Fruit fly (Drosophila melanogaster) whole organism, embryonic: Measurements from ENCODE around the gene CG3726.

Source experiments
- CG15073 ChIP-seq: fragments of 200-800 bp; sonication (Bioruptor generic); optimal IDR thresholded peaks from 2 replicates; lab custom pipeline; 2016; ENCODE audit warnings: missing biosample characterization, missing genetic modification characterization
- CG16779 ChIP-seq: fragments of 200-800 bp; sonication (Bioruptor generic); IDR thresholded peaks from 2 replicates; pipeline ENCODE4 v1.3.6; 2022; ENCODE audit warnings: missing biosample characterization, missing genetic modification characterization
- CG5953 ChIP-seq: fragments of 200-800 bp; sonication (Bioruptor generic); IDR thresholded peaks from 2 replicates; pipeline ENCODE4 v1.3.6; 2022; ENCODE audit warnings: missing biosample characterization, missing genetic modification characterization
- CG6765 ChIP-seq: fragments of 200-800 bp; sonication (Bioruptor generic); optimal IDR thresholded peaks from 3 replicates; lab custom pipeline; 2017; ENCODE audit warnings: missing biosample characterization, mild to moderate bottlenecking, missing genetic modification characterization
- CG7745 ChIP-seq: fragments of 200-800 bp; sonication (Bioruptor generic); optimal IDR thresholded peaks from 2 replicates; lab custom pipeline; 2018; ENCODE audit warnings: missing biosample characterization, mild to moderate bottlenecking, missing genetic modification characterization, moderate library complexity
- Doc2 ChIP-seq: fragments of 200-800 bp; sonication (Bioruptor generic); IDR thresholded peaks from 2 replicates; pipeline ENCODE4 v1.3.6; 2022; ENCODE audit warnings: missing biosample characterization, missing genetic modification characterization
- MBD-R2 ChIP-seq: fragments of 200-800 bp; sonication (Bioruptor generic); IDR thresholded peaks from 2 replicates; pipeline ENCODE4 v1.3.6; 2022; ENCODE audit warnings: missing biosample characterization, missing genetic modification characterization
- Six4 ChIP-seq: fragments of 200-800 bp; sonication (Bioruptor generic); optimal IDR thresholded peaks from 2 replicates; lab custom pipeline; 2016; ENCODE audit warnings: missing biosample characterization, missing genetic modification characterization
- abd-A ChIP-seq: fragments of 200-800 bp; sonication (Bioruptor generic); optimal IDR thresholded peaks from 3 replicates; lab custom pipeline; 2019; ENCODE audit warnings: missing biosample characterization, mild to moderate bottlenecking, missing genetic modification characterization, moderate library complexity
- br ChIP-seq: fragments of >200 bp; optimal IDR thresholded peaks from 2 replicates; lab custom pipeline; 2017
- jumu ChIP-seq: fragments of 200-800 bp; sonication (Bioruptor generic); optimal IDR thresholded peaks from 3 replicates; lab custom pipeline; 2016; ENCODE audit warnings: missing biosample characterization, missing genetic modification characterization
- p53 ChIP-seq: fragments of 200-800 bp; sonication (Bioruptor generic); optimal IDR thresholded peaks from 2 replicates; lab custom pipeline; 2016; ENCODE audit warnings: missing biosample characterization, missing genetic modification characterization
- pfk ChIP-seq: fragments of 200-800 bp; sonication (Bioruptor generic); optimal IDR thresholded peaks from 2 replicates; lab custom pipeline; 2018; ENCODE audit warnings: missing biosample characterization, mild to moderate bottlenecking, missing genetic modification characterization, moderate library complexity
- z ChIP-seq: fragments of 200-800 bp; sonication (Bioruptor generic); IDR thresholded peaks from 3 replicates; pipeline ENCODE4 v1.3.6; 2022; ENCODE audit warnings: missing biosample characterization, missing genetic modification characterization

DNA sequence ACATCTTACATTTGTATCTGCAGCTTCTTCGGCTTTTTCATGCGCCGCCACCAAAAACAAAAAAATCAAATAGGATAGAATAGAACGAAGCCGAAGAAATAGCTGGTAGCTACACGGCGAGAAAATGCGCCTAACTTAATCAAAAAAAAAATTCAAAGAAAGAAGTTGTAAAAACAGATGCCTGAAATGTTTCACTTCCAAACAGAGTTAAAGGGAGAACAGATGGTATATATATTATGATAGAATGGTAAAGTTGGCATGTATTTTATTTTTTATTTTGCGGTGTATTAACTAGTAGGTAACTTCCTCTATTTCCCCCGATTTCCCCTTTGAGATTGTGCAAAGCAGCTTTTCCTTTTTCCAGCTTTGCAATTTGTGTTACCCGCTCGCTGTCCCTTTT is 7.5 kb downstream of the CG3726 start:
- TF ChIP-seq CG6765 (GFP tag; lab: Kevin White, UChicago) = no peak
- no peak for TF ChIP-seq MBD-R2 (GFP tag; lab: Robert Waterston, UW)
- no peak for TF ChIP-seq CG7745 (tag; lab: Kevin White, UChicago)
- no peak for TF ChIP-seq p53
- TF ChIP-seq abd-A = no peak
- TF ChIP-seq jumu = no peak
- no peak for TF ChIP-seq CG16779 (GFP tag; lab: Robert Waterston, UW)
- no peak for TF ChIP-seq CG15073
- no peak for TF ChIP-seq CG5953 (GFP tag; lab: Robert Waterston, UW)
- TF ChIP-seq Six4 (GFP tag; lab: Kevin White, UChicago) = no peak
- no peak for TF ChIP-seq br (lab: Kevin White, UChicago)
- no peak for TF ChIP-seq z
- TF ChIP-seq Doc2 (GFP tag; lab: Robert Waterston, UW) = no peak
- TF ChIP-seq pfk (GFP tag; lab: Kevin White, UChicago) = no peak
